Worm (Caenorhabditis elegans) whole organism, early embryonic: ENCODE data around the gene srg-66.

Experiments used
- hnd-1 ChIP-seq: sonication (generic microtip); optimal IDR thresholded peaks from 2 replicates; lab custom pipeline; 2016; ENCODE audit warnings: missing genetic modification characterization, missing compliant biosample characterization
- tbx-11 ChIP-seq: fragments of 200-800 bp; sonication (Bioruptor generic); IDR thresholded peaks from 2 replicates; pipeline ENCODE4 v1.3.6; 2022; ENCODE audit warnings: missing genetic modification characterization, missing compliant biosample characterization
- tbx-37 ChIP-seq: fragments of 200-800 bp; sonication (Bioruptor generic); conservative IDR thresholded peaks from 2 replicates; pipeline ENCODE4 v1.3.6; 2022; ENCODE audit warnings: missing genetic modification reagents, missing genetic modification characterization, missing compliant biosample characterization

DNA sequence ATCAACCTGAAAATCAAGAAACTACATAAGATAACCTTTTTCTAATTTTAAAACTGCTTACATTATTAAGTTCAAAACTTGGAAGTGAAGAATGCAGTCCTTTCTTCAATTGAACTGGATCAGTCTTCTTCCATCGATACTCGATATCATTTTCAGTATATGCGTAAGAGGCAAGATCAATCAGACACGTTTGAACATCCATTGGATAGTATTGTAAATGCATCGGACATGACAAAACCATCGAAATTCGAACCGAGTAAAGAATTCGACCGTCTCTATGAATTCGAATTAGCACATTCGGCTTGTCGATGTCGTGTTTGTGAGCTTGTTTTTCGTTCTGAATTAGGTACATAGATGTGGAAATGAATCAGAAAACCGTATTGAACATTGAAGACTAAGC is 31.5 kb downstream of the srg-66 start:
- TF ChIP-seq tbx-37 (GFP tag; lab: Robert Waterston, UW) (no peak), tbx-11 (GFP tag; lab: Robert Waterston, UW) (no peak), hnd-1 (tag; lab: Kevin White, UChicago) (no peak)
